Worm (Caenorhabditis elegans) whole organism, mixed stage, embryonic: ENCODE results near the gene F53A2.1.

Experiments used
- M03D4.4 ChIP-seq: sonication (generic microtip); optimal IDR thresholded peaks from 2 replicates; lab custom pipeline; 2017; ENCODE audit warnings: mild to moderate bottlenecking, missing genetic modification characterization, missing compliant biosample characterization
- bed-3 ChIP-seq: fragments of 200-800 bp; sonication (Bioruptor generic); optimal IDR thresholded peaks from 3 replicates; lab custom pipeline; 2018; ENCODE audit warnings: mild to moderate bottlenecking, missing genetic modification characterization, moderate library complexity, missing compliant biosample characterization
- ceh-39 ChIP-seq: fragments of 150-350 bp; optimal IDR thresholded peaks from 2 replicates; lab custom pipeline; 2014; ENCODE audit warnings: missing biosample characterization, missing genetic modification characterization
- ceh-43 ChIP-seq: fragments of 200-800 bp; sonication (Bioruptor generic); optimal IDR thresholded peaks from 2 replicates; lab custom pipeline; 2018; ENCODE audit warnings: mild to moderate bottlenecking, missing genetic modification characterization, moderate library complexity, missing compliant biosample characterization
- ceh-83 ChIP-seq: fragments of 200-800 bp; sonication (Bioruptor generic); optimal IDR thresholded peaks from 2 replicates; lab custom pipeline; 2018; ENCODE audit warnings: mild to moderate bottlenecking, missing genetic modification characterization, missing compliant biosample characterization
- ces-1 ChIP-seq: fragments of 150-350 bp; optimal IDR thresholded peaks from 2 replicates; lab custom pipeline; 2014; ENCODE audit warnings: missing biosample characterization, missing genetic modification reagents, missing genetic modification characterization
- cnd-1 ChIP-seq: fragments of 200-800 bp; sonication (Bioruptor generic); optimal IDR thresholded peaks from 2 replicates; lab custom pipeline; 2018; ENCODE audit warnings: mild to moderate bottlenecking, missing genetic modification characterization, missing compliant biosample characterization
- drap-1 ChIP-seq: fragments of 200-800 bp; sonication (Bioruptor generic); optimal IDR thresholded peaks from 3 replicates; lab custom pipeline; 2018; ENCODE audit warnings: mild to moderate bottlenecking, missing genetic modification characterization, missing compliant biosample characterization
- elt-1 ChIP-seq: sonication (generic microtip); optimal IDR thresholded peaks from 2 replicates; lab custom pipeline; 2017; ENCODE audit warnings: missing genetic modification characterization, mild to moderate bottlenecking, missing compliant biosample characterization, antibody characterized with exemption, moderate library complexity, borderline replicate concordance; ENCODE audit not compliant: insufficient read depth
- elt-3 ChIP-seq: fragments of 150-350 bp; optimal IDR thresholded peaks from 2 replicates; lab custom pipeline; 2014; ENCODE audit warnings: missing biosample characterization, missing genetic modification characterization
- flh-1 ChIP-seq: fragments of 200-800 bp; sonication (Bioruptor generic); optimal IDR thresholded peaks from 2 replicates; lab custom pipeline; 2018; ENCODE audit warnings: mild to moderate bottlenecking, missing genetic modification characterization, moderate library complexity, missing compliant biosample characterization
- hlh-1 ChIP-seq: fragments of 150-350 bp; optimal IDR thresholded peaks from 2 replicates; lab custom pipeline; 2014; ENCODE audit warnings: missing biosample characterization, missing genetic modification reagents, missing genetic modification characterization
- lin-13 ChIP-seq: fragments of 150-350 bp; optimal IDR thresholded peaks from 2 replicates; lab custom pipeline; 2014; ENCODE audit warnings: missing biosample characterization, missing genetic modification characterization
- lin-32 ChIP-seq: fragments of 200-800 bp; sonication (Bioruptor generic); optimal IDR thresholded peaks from 2 replicates; lab custom pipeline; 2018; ENCODE audit warnings: mild to moderate bottlenecking, missing genetic modification characterization, missing compliant biosample characterization
- lsy-2 ChIP-seq: fragments of 150-350 bp; optimal IDR thresholded peaks from 2 replicates; lab custom pipeline; 2014; ENCODE audit warnings: missing biosample characterization, missing genetic modification characterization
- mls-2 ChIP-seq: sonication (generic microtip); optimal IDR thresholded peaks from 2 replicates; lab custom pipeline; 2016; ENCODE audit warnings: mild to moderate bottlenecking, missing genetic modification characterization, moderate library complexity, missing compliant biosample characterization
- nhr-12 ChIP-seq: fragments of 150-350 bp; optimal IDR thresholded peaks from 2 replicates; lab custom pipeline; 2014; ENCODE audit warnings: missing biosample characterization, missing genetic modification characterization
- nhr-2 ChIP-seq: fragments of 150-350 bp; optimal IDR thresholded peaks from 2 replicates; lab custom pipeline; 2014; ENCODE audit warnings: missing biosample characterization, missing genetic modification characterization
- nhr-237 ChIP-seq: fragments of 150-350 bp; optimal IDR thresholded peaks from 2 replicates; lab custom pipeline; 2014; ENCODE audit warnings: missing biosample characterization, missing genetic modification characterization
- nhr-28 ChIP-seq: fragments of 150-350 bp; optimal IDR thresholded peaks from 2 replicates; lab custom pipeline; 2014; ENCODE audit warnings: missing biosample characterization, missing genetic modification characterization
- nhr-76 ChIP-seq: sonication (generic microtip); optimal IDR thresholded peaks from 2 replicates; lab custom pipeline; 2017; ENCODE audit warnings: missing biosample characterization, missing genetic modification characterization
- pha-4 ChIP-seq: fragments of 150-350 bp; optimal IDR thresholded peaks from 2 replicates; lab custom pipeline; 2018; ENCODE audit warnings: missing biosample characterization, missing genetic modification reagents, missing genetic modification characterization
- sem-2 ChIP-seq: fragments of 200-800 bp; sonication (Bioruptor generic); optimal IDR thresholded peaks from 2 replicates; lab custom pipeline; 2018; ENCODE audit warnings: mild to moderate bottlenecking, missing genetic modification characterization, missing compliant biosample characterization
- snpc-4 ChIP-seq: fragments of 150-350 bp; optimal IDR thresholded peaks from 2 replicates; lab custom pipeline; 2014; ENCODE audit warnings: missing biosample characterization, missing genetic modification characterization
- sptf-1 ChIP-seq: sonication (generic microtip); optimal IDR thresholded peaks from 2 replicates; lab custom pipeline; 2017; ENCODE audit warnings: mild to moderate bottlenecking, missing genetic modification characterization, moderate library complexity, missing compliant biosample characterization
- unc-39 ChIP-seq: fragments of 150-350 bp; optimal IDR thresholded peaks from 2 replicates; lab custom pipeline; 2014; ENCODE audit warnings: missing biosample characterization, missing genetic modification characterization
- unc-62 ChIP-seq: fragments of 150-350 bp; optimal IDR thresholded peaks from 2 replicates; lab custom pipeline; 2014; ENCODE audit warnings: missing biosample characterization, missing genetic modification reagents, missing genetic modification characterization
- zip-8 ChIP-seq: fragments of 150-350 bp; optimal IDR thresholded peaks from 2 replicates; lab custom pipeline; 2014; ENCODE audit warnings: missing biosample characterization, missing genetic modification characterization
- ztf-11 ChIP-seq: fragments of 150-350 bp; optimal IDR thresholded peaks from 2 replicates; lab custom pipeline; 2014; ENCODE audit warnings: missing biosample characterization, missing genetic modification characterization

Gene F53A2.1

DNA sequence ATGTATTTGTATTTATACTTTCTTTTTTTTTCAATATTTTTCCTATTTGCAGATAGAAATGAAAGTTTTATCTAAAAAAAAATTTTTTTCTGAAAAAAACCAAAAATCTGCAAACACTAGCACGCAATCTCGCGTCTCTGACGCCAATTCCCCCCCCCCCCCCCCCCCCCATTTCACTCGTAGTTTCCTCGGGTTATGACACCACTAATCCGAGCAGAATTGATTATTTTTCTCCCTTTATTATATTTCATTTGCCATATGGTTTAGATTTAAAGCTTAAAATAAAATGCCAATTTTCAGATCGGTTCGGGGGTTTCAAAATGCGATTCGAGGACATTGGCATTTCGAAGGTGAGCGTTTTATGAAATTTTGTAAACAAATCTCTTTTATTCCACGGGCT, 22.1 kb upstream of the F53A2.1 start, which contains the start of gene mtm-6:
Gene mtm-6 (plus strand): TSS at position 301 of the 400 bp plus-strand sequence.
- TF ChIP-seq lin-32 (GFP tag; lab: Kevin White, UChicago): no peak
- TF ChIP-seq elt-1 (tag; lab: Kevin White, UChicago): no peak
- TF ChIP-seq nhr-28 (tag; lab: Kevin White, UChicago): no peak
- TF ChIP-seq snpc-4 (tag; lab: Kevin White, UChicago): no peak
- no peak for TF ChIP-seq flh-1 (GFP tag; lab: Kevin White, UChicago)
- no peak for TF ChIP-seq lin-13 (tag; lab: Kevin White, UChicago)

DNA sequence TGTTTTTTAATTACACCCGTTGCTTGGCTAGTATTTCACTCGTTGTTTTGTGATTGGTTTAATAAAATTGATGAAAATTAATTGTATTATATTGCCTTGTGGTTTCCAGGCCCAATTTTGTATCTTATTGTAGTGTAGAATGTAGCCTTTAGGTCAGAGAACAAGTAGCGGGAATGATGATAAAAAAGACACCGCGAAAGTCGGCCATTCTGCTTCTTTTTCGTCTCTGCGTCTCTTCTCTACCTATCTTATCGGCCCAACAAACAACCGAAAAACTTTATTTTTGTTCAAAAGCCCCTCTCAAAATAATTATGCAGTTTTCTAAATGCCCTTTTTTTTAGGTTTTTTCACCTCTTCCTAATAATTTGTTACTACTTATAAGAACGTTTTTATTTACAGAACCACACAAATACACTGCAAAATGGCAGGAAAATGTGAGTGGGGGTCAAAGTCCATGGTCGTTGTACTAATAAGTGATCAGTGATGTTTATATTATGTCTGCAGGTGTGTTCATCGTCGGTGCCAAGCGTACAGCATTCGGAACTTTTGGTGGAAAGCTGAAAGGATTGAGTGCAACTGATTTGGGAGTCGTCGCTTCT, 20.0 kb upstream of the F53A2.1 start, which contains the start of gene acaa-2:
Gene acaa-2 (plus strand): TSS at position 400 of the 599 bp plus-strand sequence.
- TF ChIP-seq bed-3 (no peak), pha-4 (tag; lab: Kevin White, UChicago) (no peak), lin-13 (tag; lab: Kevin White, UChicago) (no peak), ces-1 (no peak), nhr-237 (tag; lab: Kevin White, UChicago) (peak; percentile 5), nhr-28 (tag; lab: Kevin White, UChicago) (peak; percentile 16), flh-1 (GFP tag; lab: Kevin White, UChicago) (no peak)
- TF ChIP-seq, all 35 proteins: peak for 2

DNA sequence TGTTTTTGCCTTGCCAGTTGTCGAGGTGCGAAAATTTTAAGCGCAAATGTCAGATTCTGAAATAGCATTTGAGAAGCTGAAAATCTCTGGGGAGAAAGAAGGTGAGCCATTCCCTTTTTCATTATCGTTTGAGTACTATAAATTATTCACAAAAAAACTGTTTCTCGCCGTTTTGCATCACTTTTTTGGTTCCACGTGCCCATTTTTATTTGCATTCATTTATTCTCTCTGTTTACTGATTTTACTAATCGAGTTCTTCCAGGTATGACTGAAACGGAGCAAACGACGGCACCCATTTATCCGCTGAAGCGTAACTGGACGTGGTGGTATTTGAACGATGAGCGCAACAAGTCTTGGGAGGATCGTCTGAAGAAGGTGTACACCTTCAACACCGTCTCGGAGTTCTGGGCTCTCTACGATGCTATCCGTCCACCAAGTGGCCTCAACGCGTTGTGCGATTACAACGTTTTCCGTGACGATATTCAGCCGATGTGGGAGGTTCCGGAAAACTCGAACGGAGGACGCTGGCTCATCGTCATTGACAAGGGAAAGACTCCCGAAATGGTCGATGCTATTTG, 19.0 kb upstream of the F53A2.1 start:
- no peak for TF ChIP-seq elt-3 (tag; lab: Kevin White, UChicago)
- TF ChIP-seq lsy-2 (tag; lab: Kevin White, UChicago): no peak
- TF ChIP-seq ceh-43 (GFP tag; lab: Kevin White, UChicago): no peak
- no peak for TF ChIP-seq flh-1 (GFP tag; lab: Kevin White, UChicago)
- no peak for TF ChIP-seq ceh-39 (tag; lab: Kevin White, UChicago)
- no peak for TF ChIP-seq cnd-1 (tag; lab: Kevin White, UChicago)
- no peak for TF ChIP-seq drap-1
- TF ChIP-seq zip-8 (tag; lab: Kevin White, UChicago): no peak
- no peak for TF ChIP-seq sptf-1 (tag; lab: Kevin White, UChicago)
- TF ChIP-seq nhr-237 (tag; lab: Kevin White, UChicago): no peak
- TF ChIP-seq lin-13 (tag; lab: Kevin White, UChicago): no peak
- TF ChIP-seq bed-3: no peak
- TF ChIP-seq, all 35 proteins: peak for 0

DNA sequence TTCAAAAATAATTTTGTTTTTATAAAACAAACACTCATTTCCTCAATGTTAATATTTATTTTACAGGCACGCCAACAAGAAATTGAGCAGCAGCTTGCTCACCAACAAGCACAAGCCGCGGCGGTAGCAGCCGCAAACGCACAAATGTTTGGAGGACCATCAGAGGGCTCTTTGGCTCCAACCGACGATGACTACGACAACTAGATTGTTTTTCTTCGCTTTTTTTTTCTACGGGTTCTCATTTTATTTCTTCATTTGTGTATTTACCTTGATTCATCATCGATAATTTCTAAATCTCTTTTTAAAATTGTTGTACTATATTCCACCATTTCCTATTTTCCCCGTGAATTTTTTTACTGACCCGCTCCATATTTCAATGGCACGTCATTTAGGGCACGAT, 18.5 kb upstream of the F53A2.1 start, which contains the start of gene ife-1:
Gene ife-1 (plus strand): TSS at position 301 of the 400 bp plus-strand sequence.
- TF ChIP-seq nhr-12 (tag; lab: Kevin White, UChicago) (no peak), drap-1 (no peak), unc-62 (GFP tag; lab: Kevin White, UChicago) (no peak), ceh-83 (GFP tag; lab: Kevin White, UChicago) (no peak), pha-4 (tag; lab: Kevin White, UChicago) (no peak), M03D4.4 (tag; lab: Kevin White, UChicago) (no peak), nhr-2 (no peak), hlh-1 (tag; lab: Kevin White, UChicago) (no peak), nhr-76 (no peak), elt-3 (tag; lab: Kevin White, UChicago) (no peak), nhr-28 (tag; lab: Kevin White, UChicago) (no peak), cnd-1 (tag; lab: Kevin White, UChicago) (no peak), sem-2 (GFP tag; lab: Kevin White, UChicago) (no peak), ceh-39 (tag; lab: Kevin White, UChicago) (no peak), flh-1 (GFP tag; lab: Kevin White, UChicago) (no peak)

DNA sequence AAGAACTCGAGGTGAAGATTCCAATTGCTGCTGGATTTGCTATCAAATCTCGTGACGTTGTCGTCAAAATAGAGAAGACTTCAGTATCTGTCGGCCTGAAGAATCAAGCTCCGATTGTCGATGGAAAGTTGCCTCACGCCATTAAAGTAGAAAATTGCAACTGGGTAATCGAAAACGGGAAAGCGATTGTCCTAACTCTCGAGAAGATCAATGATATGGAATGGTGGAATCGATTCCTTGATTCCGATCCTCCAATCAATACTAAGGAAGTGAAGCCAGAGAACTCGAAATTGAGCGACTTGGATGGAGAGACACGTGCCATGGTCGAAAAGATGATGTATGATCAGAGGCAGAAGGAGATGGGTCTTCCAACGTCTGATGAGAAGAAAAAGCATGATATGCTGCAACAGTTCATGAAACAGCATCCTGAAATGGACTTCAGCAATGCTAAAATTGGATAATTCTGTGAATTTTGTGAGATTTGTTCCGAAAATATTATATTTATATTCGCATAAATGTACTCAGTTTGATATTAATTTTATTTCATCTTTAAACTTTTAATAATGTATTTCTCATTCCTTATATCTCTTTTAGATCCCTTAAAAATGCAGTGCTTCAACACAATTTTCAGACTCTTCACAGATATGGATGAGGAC, 17.6 kb upstream of the F53A2.1 start, which contains the start of gene dro-1:
Gene dro-1 (plus strand): TSS at position 606 of the 656 bp plus-strand sequence.
- TF ChIP-seq drap-1: no peak
- TF ChIP-seq ceh-39 (tag; lab: Kevin White, UChicago): no peak
- no peak for TF ChIP-seq unc-39 (tag; lab: Kevin White, UChicago)
- TF ChIP-seq cnd-1 (tag; lab: Kevin White, UChicago): no peak
- no peak for TF ChIP-seq pha-4 (tag; lab: Kevin White, UChicago)
- TF ChIP-seq ztf-11 (tag; lab: Kevin White, UChicago): no peak
- TF ChIP-seq ces-1: no peak
- no peak for TF ChIP-seq mls-2 (tag; lab: Kevin White, UChicago)
- no peak for TF ChIP-seq nhr-76
- TF ChIP-seq lsy-2 (tag; lab: Kevin White, UChicago): no peak
- no peak for TF ChIP-seq sem-2 (GFP tag; lab: Kevin White, UChicago)
- no peak for TF ChIP-seq lin-32 (GFP tag; lab: Kevin White, UChicago)
- TF ChIP-seq ceh-83 (GFP tag; lab: Kevin White, UChicago): no peak
- no peak for TF ChIP-seq snpc-4 (tag; lab: Kevin White, UChicago)
- TF ChIP-seq ceh-43 (GFP tag; lab: Kevin White, UChicago): no peak
